Worm (Caenorhabditis elegans) whole organism, late embryonic: Measurements from ENCODE around the gene T05A8.8.

Experiments used
- ceh-19 ChIP-seq: fragments of 200-800 bp; sonication (Bioruptor generic); optimal IDR thresholded peaks from 2 replicates; lab custom pipeline; 2018; ENCODE audit warnings: mild to moderate bottlenecking, missing genetic modification characterization, missing compliant biosample characterization
- elt-2 ChIP-seq: sonication (generic microtip); optimal IDR thresholded peaks from 2 replicates; lab custom pipeline; 2016; ENCODE audit warnings: missing genetic modification reagents, missing genetic modification characterization, missing compliant biosample characterization
- odd-2 ChIP-seq: sonication (generic microtip); optimal IDR thresholded peaks from 2 replicates; lab custom pipeline; 2017; ENCODE audit warnings: antibody characterized with exemption, mild to moderate bottlenecking, missing genetic modification characterization, missing compliant biosample characterization
- pha-4 ChIP-seq: fragments of 150-350 bp; optimal IDR thresholded peaks from 2 replicates; lab custom pipeline; 2018; ENCODE audit warnings: missing biosample characterization, missing genetic modification reagents, missing genetic modification characterization
- rnt-1 ChIP-seq: sonication (generic microtip); optimal IDR thresholded peaks from 2 replicates; lab custom pipeline; 2016; ENCODE audit warnings: missing genetic modification characterization, missing compliant biosample characterization
- unc-3 ChIP-seq, 2 experiments: fragments of 200-800 bp in 1 of 2; sonication (Bioruptor generic) in 1 of 2; sonication (generic microtip) in 1 of 2; conservative IDR thresholded peaks in 1 of 2; optimal IDR thresholded peaks in 1 of 2; 2 replicates each; pipeline versions ENCODE4 v1.3.6 to Lab custom; 2016 to 2022; ENCODE audit warnings: missing compliant biosample characterization in 2 of 2, missing genetic modification characterization in 2 of 2, missing genetic modification reagents in 1 of 2
- unc-86 ChIP-seq: sonication (generic microtip); optimal IDR thresholded peaks from 2 replicates; lab custom pipeline; 2016; ENCODE audit warnings: missing genetic modification characterization, missing compliant biosample characterization
- zip-5 ChIP-seq: sonication (generic microtip); optimal IDR thresholded peaks from 2 replicates; lab custom pipeline; 2016; ENCODE audit warnings: missing genetic modification characterization, missing compliant biosample characterization

ce11 chrII:2741405-2741804 is 4.9 kb downstream of the T05A8.8 start:
- TF ChIP-seq zip-5 (no peak), elt-2 (tag; lab: Kevin White, UChicago) (no peak), rnt-1 (tag; lab: Kevin White, UChicago) (no peak), unc-86 (tag; lab: Kevin White, UChicago) (no peak), unc-3 (GFP tag; conservative IDR thresholded peaks at IDR 0.05; lab: Robert Waterston, UW) (no peak), unc-3 (tag; optimal IDR thresholded peaks at IDR 0.05; lab: Kevin White, UChicago) (no peak), pha-4 (tag; lab: Kevin White, UChicago) (no peak), odd-2 (tag; lab: Kevin White, UChicago) (no peak), ceh-19 (GFP tag; lab: Kevin White, UChicago) (no peak)
